Worm (Caenorhabditis elegans) whole organism, L2 larva: ENCODE measurements around the gene nhr-123.

ENCODE experiments used
- C34F6.9 ChIP-seq: fragments of 150-350 bp; optimal IDR thresholded peaks from 2 replicates; lab custom pipeline; 2014; ENCODE audit warnings: missing biosample characterization, missing genetic modification characterization
- F13H6.1 ChIP-seq: sonication (generic microtip); optimal IDR thresholded peaks from 2 replicates; lab custom pipeline; 2016; ENCODE audit warnings: missing genetic modification characterization, missing compliant biosample characterization
- R02D3.7 ChIP-seq: fragments of 150-350 bp; optimal IDR thresholded peaks from 2 replicates; lab custom pipeline; 2014; ENCODE audit warnings: missing biosample characterization, missing genetic modification characterization
- ZK546.5 ChIP-seq: sonication (generic microtip); optimal IDR thresholded peaks from 2 replicates; lab custom pipeline; 2017; ENCODE audit warnings: missing biosample characterization, missing genetic modification characterization
- alr-1 ChIP-seq: fragments of 150-350 bp; optimal IDR thresholded peaks from 2 replicates; lab custom pipeline; 2014; ENCODE audit warnings: missing biosample characterization, missing genetic modification characterization
- ama-1 ChIP-seq: fragments of 150-350 bp; optimal IDR thresholded peaks from 2 replicates; lab custom pipeline; 2018; ENCODE audit warnings: inconsistent platforms
- blmp-1 ChIP-seq: sonication (generic microtip); optimal IDR thresholded peaks from 2 replicates; lab custom pipeline; 2017; ENCODE audit warnings: missing genetic modification characterization, mild to moderate bottlenecking, missing compliant biosample characterization, antibody characterized with exemption, moderate library complexity; ENCODE audit not compliant: insufficient read depth
- ceh-16 ChIP-seq: fragments of 150-350 bp; optimal IDR thresholded peaks from 2 replicates; lab custom pipeline; 2014; ENCODE audit warnings: missing biosample characterization, missing genetic modification characterization
- ceh-82 ChIP-seq: fragments of 150-350 bp; optimal IDR thresholded peaks from 2 replicates; lab custom pipeline; 2014; ENCODE audit warnings: missing biosample characterization, missing genetic modification characterization
- dmd-4 ChIP-seq: sonication (generic microtip); optimal IDR thresholded peaks from 2 replicates; lab custom pipeline; 2017; ENCODE audit warnings: missing biosample characterization, missing genetic modification characterization
- egl-27 ChIP-seq: sonication (generic microtip); optimal IDR thresholded peaks from 3 replicates; lab custom pipeline; 2017; ENCODE audit warnings: missing biosample characterization, missing genetic modification reagents, missing genetic modification characterization
- elt-1 ChIP-seq: fragments of 150-350 bp; optimal IDR thresholded peaks from 2 replicates; lab custom pipeline; 2014; ENCODE audit warnings: missing biosample characterization, missing genetic modification characterization
- elt-3 ChIP-seq: sonication (generic microtip); optimal IDR thresholded peaks from 2 replicates; lab custom pipeline; 2017; ENCODE audit warnings: missing biosample characterization, missing genetic modification characterization
- lin-13 ChIP-seq: fragments of 150-350 bp; optimal IDR thresholded peaks from 2 replicates; lab custom pipeline; 2014; ENCODE audit warnings: missing biosample characterization, missing genetic modification reagents, missing genetic modification characterization
- lin-39 ChIP-seq: fragments of 150-350 bp; optimal IDR thresholded peaks from 2 replicates; lab custom pipeline; 2014; ENCODE audit warnings: missing biosample characterization, missing genetic modification reagents, missing genetic modification characterization
- lsy-2 ChIP-seq, 2 experiments: fragments of 150-350 bp in 1 of 2; sonication (generic microtip) in 1 of 2; optimal IDR thresholded peaks; 2 replicates each; lab custom pipeline; 2014 to 2017; ENCODE audit warnings: missing biosample characterization in 2 of 2, missing genetic modification characterization in 2 of 2
- mbf-1 ChIP-seq: sonication (generic microtip); optimal IDR thresholded peaks from 2 replicates; lab custom pipeline; 2017; ENCODE audit warnings: missing biosample characterization, missing genetic modification characterization
- mdl-1 ChIP-seq, 2 experiments: fragments of 150-350 bp in 1 of 2; sonication (generic microtip) in 1 of 2; optimal IDR thresholded peaks; 2 replicates each; lab custom pipeline; 2017; ENCODE audit warnings: missing biosample characterization in 2 of 2, missing genetic modification characterization in 2 of 2
- nhr-12 ChIP-seq: fragments of 150-350 bp; optimal IDR thresholded peaks from 2 replicates; lab custom pipeline; 2014; ENCODE audit warnings: missing biosample characterization, missing genetic modification characterization
- nhr-129 ChIP-seq: fragments of 150-350 bp; optimal IDR thresholded peaks from 2 replicates; lab custom pipeline; 2014; ENCODE audit warnings: missing biosample characterization, missing genetic modification characterization
- nhr-23 ChIP-seq: fragments of 150-350 bp; optimal IDR thresholded peaks from 2 replicates; lab custom pipeline; 2014; ENCODE audit warnings: missing biosample characterization, missing genetic modification reagents, missing genetic modification characterization
- nhr-25 ChIP-seq: fragments of 150-350 bp; sonication (generic microtip); optimal IDR thresholded peaks from 3 replicates; lab custom pipeline; 2014; ENCODE audit warnings: missing biosample characterization, missing genetic modification characterization
- nhr-6 ChIP-seq: fragments of 150-350 bp; optimal IDR thresholded peaks from 2 replicates; lab custom pipeline; 2014; ENCODE audit warnings: missing biosample characterization, missing genetic modification characterization
- peb-1 ChIP-seq: fragments of 150-350 bp; optimal IDR thresholded peaks from 2 replicates; lab custom pipeline; 2014; ENCODE audit warnings: missing biosample characterization, missing genetic modification characterization
- skn-1 ChIP-seq: sonication (generic microtip); optimal IDR thresholded peaks from 2 replicates; lab custom pipeline; 2017; ENCODE audit warnings: missing biosample characterization, missing genetic modification characterization
- sma-3 ChIP-seq: sonication (generic microtip); optimal IDR thresholded peaks from 2 replicates; lab custom pipeline; 2016; ENCODE audit warnings: missing genetic modification reagents, missing genetic modification characterization, missing compliant biosample characterization
- sma-9 ChIP-seq, 2 experiments: fragments of 150-350 bp in 1 of 2; sonication (generic microtip) in 1 of 2; optimal IDR thresholded peaks; 2 replicates each; lab custom pipeline; 2014 to 2016; ENCODE audit warnings: missing genetic modification characterization in 2 of 2, mild to moderate bottlenecking in 1 of 2, missing biosample characterization in 1 of 2, missing compliant biosample characterization in 1 of 2, missing genetic modification reagents in 1 of 2, moderate library complexity in 1 of 2
- snpc-4 ChIP-seq: fragments of 150-350 bp; optimal IDR thresholded peaks from 2 replicates; lab custom pipeline; 2014; ENCODE audit warnings: missing biosample characterization, missing genetic modification characterization
- unc-39 ChIP-seq: fragments of 150-350 bp; optimal IDR thresholded peaks from 2 replicates; lab custom pipeline; 2014; ENCODE audit warnings: missing biosample characterization, missing genetic modification characterization
- unc-55 ChIP-seq: fragments of 150-350 bp; sonication (generic microtip); optimal IDR thresholded peaks from 3 replicates; lab custom pipeline; 2014; ENCODE audit warnings: missing biosample characterization, missing genetic modification reagents, missing genetic modification characterization
- unc-62 ChIP-seq: fragments of 150-350 bp; optimal IDR thresholded peaks from 2 replicates; lab custom pipeline; 2014; ENCODE audit warnings: missing biosample characterization, missing genetic modification reagents, missing genetic modification characterization
- ztf-11 ChIP-seq: sonication (generic microtip); optimal IDR thresholded peaks from 2 replicates; lab custom pipeline; 2017; ENCODE audit warnings: missing biosample characterization, missing genetic modification characterization

nhr-123 gene

ce11 chrV:500535-500934 is 49.3 kb downstream of the nhr-123 start:
- TF ChIP-seq peb-1 (tag; lab: Kevin White, UChicago) (no peak), mbf-1 (tag; lab: Kevin White, UChicago) (no peak), nhr-25 (tag; lab: Kevin White, UChicago) (no peak), mdl-1 (tag; optimal IDR thresholded peaks at IDR 0.05; lab: Kevin White, UChicago) (no peak), ama-1 (lab: Kevin White, UChicago) (no peak), F13H6.1 (tag; lab: Kevin White, UChicago) (no peak), unc-39 (tag; lab: Kevin White, UChicago) (no peak), R02D3.7 (tag; lab: Kevin White, UChicago) (no peak), ztf-11 (tag; lab: Kevin White, UChicago) (no peak), nhr-6 (no peak), ceh-16 (tag; lab: Kevin White, UChicago) (no peak), sma-9 (GFP tag; optimal IDR thresholded peaks at IDR 0.05; lab: Kevin White, UChicago) (no peak), sma-9 (tag; optimal IDR thresholded peaks at IDR 0.05; lab: Kevin White, UChicago) (no peak), snpc-4 (no peak), nhr-12 (no peak), skn-1 (no peak), nhr-23 (tag; lab: Kevin White, UChicago) (no peak), C34F6.9 (no peak), elt-3 (tag; lab: Kevin White, UChicago) (no peak), lsy-2 (tag; optimal IDR thresholded peaks at IDR 0.05; lab: Kevin White, UChicago) (no peak)

- TF ChIP-seq lin-39 (tag; lab: Kevin White, UChicago) (no peak), unc-39 (tag; lab: Kevin White, UChicago) (no peak), ZK546.5 (tag; lab: Kevin White, UChicago) (no peak), ceh-82 (tag; lab: Kevin White, UChicago) (no peak)
Observed at ce11 chrV:501230-501629, 50.0 kb downstream of the nhr-123 start, which contains the start of gene str-256. str-256 (minus strand) TSS chrV:501330.

- TF ChIP-seq nhr-129 (tag; lab: Kevin White, UChicago) (no peak), blmp-1 (tag; lab: Kevin White, UChicago) (no peak), unc-55 (GFP tag; lab: Kevin White, UChicago) (no peak), ceh-82 (tag; lab: Kevin White, UChicago) (no peak), ztf-11 (tag; lab: Kevin White, UChicago) (no peak), elt-3 (tag; lab: Kevin White, UChicago) (no peak), snpc-4 (no peak), R02D3.7 (tag; lab: Kevin White, UChicago) (no peak), egl-27 (tag; lab: Kevin White, UChicago) (no peak), mdl-1 (tag; optimal IDR thresholded peaks at IDR 0.05; lab: Kevin White, UChicago) (no peak), ceh-16 (tag; lab: Kevin White, UChicago) (no peak), sma-3 (GFP tag; lab: Kevin White, UChicago) (no peak), ama-1 (lab: Kevin White, UChicago) (no peak), elt-1 (no peak), sma-9 (GFP tag; optimal IDR thresholded peaks at IDR 0.05; lab: Kevin White, UChicago) (no peak), sma-9 (tag; optimal IDR thresholded peaks at IDR 0.05; lab: Kevin White, UChicago) (no peak), lin-13 (GFP tag; lab: Kevin White, UChicago) (no peak), alr-1 (no peak), mbf-1 (tag; lab: Kevin White, UChicago) (no peak), unc-62 (GFP tag; lab: Kevin White, UChicago) (no peak), dmd-4 (no peak)
Observed at ce11 chrV:502803-503273, 51.6 kb downstream of the nhr-123 start, which contains the start of gene T01G6.10. T01G6.10 (minus strand) TSS chrV:503223.
